Fruit fly (Drosophila melanogaster): ENCODE data around the gene galene.

- TF ChIP-seq fd96Ca (GFP tag; IDR thresholded peaks at IDR 0.05) = no peak
- no peak for TF ChIP-seq CG8301 (tag; optimal IDR thresholded peaks at IDR 0.05)
- no peak for TF ChIP-seq D1 (tag; optimal IDR thresholded peaks at IDR 0.05)
- no peak for TF ChIP-seq CG8159 (tag; optimal IDR thresholded peaks at IDR 0.05)
- no peak for TF ChIP-seq CG15710 (tag; optimal IDR thresholded peaks at IDR 0.05)
- no peak for TF ChIP-seq Snoo (tag; optimal IDR thresholded peaks at IDR 0.05)
- no peak for TF ChIP-seq CG12605 (GFP tag; IDR thresholded peaks at IDR 0.05)
- no peak for TF ChIP-seq CG9948 (tag; optimal IDR thresholded peaks at IDR 0.05)
Measured at dm6 chr3L:1250396-1250795, 14.9 kb downstream of the galene start, which contains the start of gene Bfc.

Data from whole organism, pupa.